Worm (Caenorhabditis elegans) whole organism, L3 larva: ENCODE measurements around the gene sulp-4.

Source experiments
- R02D3.7 ChIP-seq: fragments of 150-350 bp; optimal IDR thresholded peaks from 2 replicates; lab custom pipeline; 2014; ENCODE audit warnings: missing biosample characterization, missing genetic modification characterization
- ZK546.5 ChIP-seq: sonication (generic microtip); optimal IDR thresholded peaks from 2 replicates; lab custom pipeline; 2017; ENCODE audit warnings: missing biosample characterization, missing genetic modification characterization
- aly-2 ChIP-seq: fragments of 150-350 bp; optimal IDR thresholded peaks from 2 replicates; lab custom pipeline; 2014; ENCODE audit warnings: missing biosample characterization, missing genetic modification characterization
- ama-1 ChIP-seq: fragments of 150-350 bp; optimal IDR thresholded peaks from 2 replicates; lab custom pipeline; 2018
- ceh-16 ChIP-seq: sonication (generic microtip); optimal IDR thresholded peaks from 2 replicates; lab custom pipeline; 2017; ENCODE audit warnings: missing biosample characterization, missing genetic modification characterization
- ceh-82 ChIP-seq: fragments of 150-350 bp; optimal IDR thresholded peaks from 2 replicates; lab custom pipeline; 2014; ENCODE audit warnings: missing biosample characterization, missing genetic modification characterization
- ceh-9 ChIP-seq: sonication (generic microtip); optimal IDR thresholded peaks from 2 replicates; lab custom pipeline; 2018; ENCODE audit warnings: missing biosample characterization, missing genetic modification characterization
- daf-12 ChIP-seq: fragments of 150-350 bp; optimal IDR thresholded peaks from 2 replicates; lab custom pipeline; 2014; ENCODE audit warnings: missing biosample characterization, missing genetic modification reagents, missing genetic modification characterization
- egl-27 ChIP-seq: sonication (generic microtip); optimal IDR thresholded peaks from 4 replicates; lab custom pipeline; 2017; ENCODE audit warnings: missing biosample characterization, missing genetic modification reagents, missing genetic modification characterization
- egl-5 ChIP-seq: fragments of 150-350 bp; optimal IDR thresholded peaks from 2 replicates; lab custom pipeline; 2017; ENCODE audit warnings: missing biosample characterization, missing genetic modification reagents, missing genetic modification characterization, inconsistent platforms
- elt-1 ChIP-seq: fragments of 150-350 bp; optimal IDR thresholded peaks from 2 replicates; lab custom pipeline; 2014; ENCODE audit warnings: missing biosample characterization, missing genetic modification characterization
- elt-2 ChIP-seq: sonication (generic microtip); optimal IDR thresholded peaks from 2 replicates; lab custom pipeline; 2016; ENCODE audit warnings: missing genetic modification reagents, mild to moderate bottlenecking, missing genetic modification characterization, missing compliant biosample characterization
- eor-1 ChIP-seq, 2 experiments: fragments of 150-350 bp; optimal IDR thresholded peaks; 2 replicates each; lab custom pipeline; 2014 to 2018; ENCODE audit warnings: missing biosample characterization in 2 of 2, missing genetic modification characterization in 2 of 2
- fkh-10 ChIP-seq: sonication (generic microtip); optimal IDR thresholded peaks from 2 replicates; lab custom pipeline; 2017; ENCODE audit warnings: missing biosample characterization, missing genetic modification reagents, missing genetic modification characterization
- fkh-2 ChIP-seq: fragments of 150-350 bp; optimal IDR thresholded peaks from 2 replicates; lab custom pipeline; 2014; ENCODE audit warnings: missing biosample characterization, missing genetic modification reagents, missing genetic modification characterization
- fos-1 ChIP-seq: fragments of 150-350 bp; optimal IDR thresholded peaks from 2 replicates; lab custom pipeline; 2014; ENCODE audit warnings: missing biosample characterization, missing genetic modification characterization
- hmg-11 ChIP-seq: sonication (generic microtip); optimal IDR thresholded peaks from 2 replicates; lab custom pipeline; 2016; ENCODE audit warnings: missing genetic modification characterization, missing compliant biosample characterization
- jun-1 ChIP-seq: fragments of 150-350 bp; optimal IDR thresholded peaks from 2 replicates; lab custom pipeline; 2014; ENCODE audit warnings: missing biosample characterization, missing genetic modification reagents, missing genetic modification characterization
- lin-15B ChIP-seq: fragments of 150-350 bp; optimal IDR thresholded peaks from 2 replicates; lab custom pipeline; 2014; ENCODE audit warnings: missing biosample characterization, missing genetic modification characterization
- lin-39 ChIP-seq: fragments of 150-350 bp; optimal IDR thresholded peaks from 2 replicates; lab custom pipeline; 2018; ENCODE audit warnings: missing biosample characterization, missing genetic modification reagents, missing genetic modification characterization
- lsy-12 ChIP-seq: sonication (generic microtip); optimal IDR thresholded peaks from 2 replicates; lab custom pipeline; 2016; ENCODE audit warnings: mild to moderate bottlenecking, missing genetic modification characterization, missing compliant biosample characterization
- mml-1 ChIP-seq: fragments of 150-350 bp; sonication (generic microtip); optimal IDR thresholded peaks from 3 replicates; lab custom pipeline; 2014; ENCODE audit warnings: missing biosample characterization, missing genetic modification characterization
- nfya-1 ChIP-seq: sonication (generic microtip); optimal IDR thresholded peaks from 2 replicates; lab custom pipeline; 2017; ENCODE audit warnings: missing genetic modification characterization, mild to moderate bottlenecking, missing compliant biosample characterization, antibody characterized with exemption, moderate library complexity; ENCODE audit not compliant: insufficient read depth
- nhr-11 ChIP-seq: fragments of 150-350 bp; optimal IDR thresholded peaks from 2 replicates; lab custom pipeline; 2014; ENCODE audit warnings: missing biosample characterization, missing genetic modification characterization
- nhr-12 ChIP-seq: fragments of 150-350 bp; optimal IDR thresholded peaks from 2 replicates; lab custom pipeline; 2014; ENCODE audit warnings: missing biosample characterization, missing genetic modification characterization
- nhr-23 ChIP-seq: fragments of 150-350 bp; optimal IDR thresholded peaks from 2 replicates; lab custom pipeline; 2014; ENCODE audit warnings: missing biosample characterization, missing genetic modification reagents, missing genetic modification characterization
- nhr-237 ChIP-seq: fragments of 150-350 bp; optimal IDR thresholded peaks from 2 replicates; lab custom pipeline; 2014; ENCODE audit warnings: missing biosample characterization, missing genetic modification characterization
- nhr-25 ChIP-seq: sonication (generic microtip); optimal IDR thresholded peaks from 2 replicates; lab custom pipeline; 2017; ENCODE audit warnings: missing biosample characterization, missing genetic modification characterization
- nhr-28 ChIP-seq: fragments of 150-350 bp; optimal IDR thresholded peaks from 2 replicates; lab custom pipeline; 2014; ENCODE audit warnings: missing biosample characterization, missing genetic modification characterization
- nhr-43 ChIP-seq: sonication (generic microtip); optimal IDR thresholded peaks from 2 replicates; lab custom pipeline; 2016; ENCODE audit warnings: mild to moderate bottlenecking, missing genetic modification characterization, missing compliant biosample characterization; ENCODE audit not compliant: poor library complexity, severe bottlenecking
- nhr-76 ChIP-seq: fragments of 150-350 bp; sonication (generic microtip); optimal IDR thresholded peaks from 5 replicates; lab custom pipeline; 2014; ENCODE audit warnings: missing biosample characterization, missing genetic modification characterization
- pha-4 ChIP-seq: fragments of 150-350 bp; optimal IDR thresholded peaks from 2 replicates; lab custom pipeline; 2014; ENCODE audit warnings: missing biosample characterization, missing genetic modification reagents, missing genetic modification characterization
- pqm-1 ChIP-seq: fragments of 150-350 bp; optimal IDR thresholded peaks from 2 replicates; lab custom pipeline; 2017; ENCODE audit warnings: missing biosample characterization, missing genetic modification characterization, inconsistent platforms
- snpc-4 ChIP-seq: fragments of 150-350 bp; optimal IDR thresholded peaks from 2 replicates; lab custom pipeline; 2014; ENCODE audit warnings: missing biosample characterization, missing genetic modification characterization
- tbx-2 ChIP-seq: sonication (generic microtip); optimal IDR thresholded peaks from 2 replicates; lab custom pipeline; 2016; ENCODE audit warnings: mild to moderate bottlenecking, missing genetic modification characterization, missing compliant biosample characterization
- unc-39 ChIP-seq: sonication (generic microtip); optimal IDR thresholded peaks from 4 replicates; lab custom pipeline; 2017; ENCODE audit warnings: missing biosample characterization, missing genetic modification characterization
- unc-62 ChIP-seq: fragments of 150-350 bp; sonication (generic microtip); optimal IDR thresholded peaks from 4 replicates; lab custom pipeline; 2014; ENCODE audit warnings: missing biosample characterization, missing genetic modification reagents, missing genetic modification characterization
- ztf-11 ChIP-seq: fragments of 150-350 bp; optimal IDR thresholded peaks from 2 replicates; lab custom pipeline; 2014; ENCODE audit warnings: missing biosample characterization, missing genetic modification characterization

The sulp-4 gene

DNA sequence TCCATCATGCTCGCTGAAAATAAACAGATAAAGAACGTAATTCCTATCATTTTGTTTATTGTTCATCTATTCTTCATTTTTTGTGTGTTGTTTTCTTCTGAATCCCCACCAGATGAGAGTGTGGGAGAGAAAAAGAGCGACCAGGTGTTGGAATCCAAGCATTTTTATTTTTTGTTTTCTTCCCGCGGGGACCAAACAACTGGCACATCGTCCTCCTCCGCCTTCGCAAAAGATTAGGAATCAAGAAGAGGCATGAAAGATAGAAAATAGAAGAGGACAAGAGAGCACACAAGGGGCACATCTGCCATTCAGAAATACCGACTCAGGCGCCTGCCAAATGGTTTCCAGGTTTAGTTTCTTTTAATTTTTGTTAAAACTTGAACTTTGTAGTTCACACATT, 39.1 kb upstream of the sulp-4 start, which contains the start of gene R13H4.2:
Gene R13H4.2, plus strand, starts transcription at position 319 of the 400 bp plus-strand sequence.
- TF ChIP-seq egl-5 (tag; lab: Kevin White, UChicago) (no peak), eor-1 (tag; optimal IDR thresholded peaks at IDR 0.05; lab: Kevin White, UChicago) (no peak), nhr-237 (tag; lab: Kevin White, UChicago) (no peak), nhr-76 (tag; lab: Kevin White, UChicago) (no peak), tbx-2 (tag; lab: Kevin White, UChicago) (no peak), daf-12 (tag; lab: Kevin White, UChicago) (no peak), ZK546.5 (no peak), nhr-43 (tag; lab: Kevin White, UChicago) (no peak), ceh-9 (tag; lab: Kevin White, UChicago) (no peak), ceh-82 (tag; lab: Kevin White, UChicago) (no peak), nhr-28 (tag; lab: Kevin White, UChicago) (no peak)

DNA sequence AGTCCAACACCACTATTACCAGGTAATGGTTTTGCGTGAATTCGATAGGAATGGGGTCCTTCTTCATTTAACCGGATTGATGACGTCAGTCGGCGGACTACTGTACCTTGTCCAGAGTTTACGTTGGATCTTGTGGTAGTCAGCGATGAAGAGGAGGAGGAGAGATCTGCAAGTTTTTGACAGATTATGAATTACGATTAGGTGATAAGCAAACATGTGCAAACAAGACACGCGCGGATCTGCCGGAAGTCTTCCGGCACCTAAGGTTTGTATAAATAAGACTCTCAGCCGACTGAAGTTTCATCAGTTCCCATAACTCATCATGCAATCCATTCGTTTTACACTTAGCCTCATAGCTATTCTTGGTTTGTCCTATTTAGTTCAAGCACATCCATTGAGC, 35.9 kb upstream of the sulp-4 start, which contains the start of gene idpb-5:
Gene idpb-5, plus strand, starts transcription at position 301 of the 400 bp plus-strand sequence.
- no peak for TF ChIP-seq fkh-10 (GFP tag; lab: Kevin White, UChicago)
- TF ChIP-seq lin-15B (tag; lab: Kevin White, UChicago) = no peak

DNA sequence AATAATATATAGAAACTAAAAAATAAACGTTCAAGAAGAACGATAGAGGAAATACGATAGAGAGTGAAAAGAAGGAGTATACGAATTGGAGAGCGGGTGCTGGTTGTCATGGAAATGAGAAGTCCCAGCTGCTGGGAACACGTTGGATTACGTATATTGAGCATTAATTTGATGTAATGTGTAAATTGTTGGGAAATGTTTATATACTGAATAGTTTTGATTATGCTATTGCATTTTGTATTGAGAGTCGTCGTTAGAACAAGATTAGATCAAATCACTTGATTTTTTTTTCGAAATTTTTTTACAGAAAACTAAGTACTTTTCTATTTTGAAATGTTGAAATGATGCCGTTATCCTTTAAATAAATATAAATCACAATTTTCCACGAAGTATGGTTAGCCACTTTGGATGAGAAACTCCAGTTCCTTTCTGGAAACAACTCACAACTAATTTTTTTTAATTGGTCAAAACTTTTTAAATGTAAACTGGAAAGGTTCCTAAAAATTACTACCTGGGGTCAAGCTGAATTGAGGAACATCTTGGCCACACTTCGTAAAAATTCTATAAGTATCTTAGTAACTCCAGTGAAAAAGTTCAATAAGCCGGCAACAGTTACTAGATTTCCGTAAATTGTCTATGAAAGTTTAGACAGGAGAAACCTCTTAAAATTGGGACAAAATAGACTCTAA, 31.3 kb upstream of the sulp-4 start, which contains the start of gene nphp-4:
Gene nphp-4, minus strand, starts transcription at position 51 of the 689 bp plus-strand sequence.
- TF ChIP-seq nhr-237 (tag; lab: Kevin White, UChicago) = no peak
- TF ChIP-seq pqm-1 = no peak
- no peak for TF ChIP-seq eor-1 (tag; optimal IDR thresholded peaks at IDR 0.05; lab: Kevin White, UChicago)
- TF ChIP-seq ZK546.5 = no peak
- no peak for TF ChIP-seq nhr-28 (tag; lab: Kevin White, UChicago)
- TF ChIP-seq fkh-2 (tag; lab: Kevin White, UChicago) = no peak
- TF ChIP-seq ztf-11 (tag; lab: Kevin White, UChicago) = no peak

DNA sequence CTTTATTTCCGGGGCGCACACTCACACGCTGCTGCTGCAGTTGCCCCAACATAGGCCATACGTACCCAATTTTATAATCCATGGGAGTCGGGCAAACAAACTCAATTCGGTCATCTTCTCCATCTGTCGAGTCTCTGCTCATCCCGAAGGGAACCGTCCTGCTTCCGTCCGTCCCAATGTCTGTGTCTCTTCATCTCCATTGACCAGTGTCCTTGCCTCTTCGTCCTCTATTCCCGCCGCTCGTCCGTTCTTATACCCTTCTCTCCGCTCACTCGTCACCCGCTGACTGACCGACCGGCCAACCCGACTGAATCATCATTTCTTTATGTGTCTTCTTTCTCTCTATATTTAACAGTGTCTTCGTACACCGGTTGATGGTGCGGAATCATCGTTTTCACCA, 30.3 kb upstream of the sulp-4 start:
- TF ChIP-seq lin-15B (tag; lab: Kevin White, UChicago) (no peak), elt-1 (tag; lab: Kevin White, UChicago) (no peak), ceh-16 (tag; lab: Kevin White, UChicago) (no peak), nfya-1 (peak; percentile 42), ZK546.5 (no peak), ceh-82 (tag; lab: Kevin White, UChicago) (no peak), pha-4 (tag; lab: Kevin White, UChicago) (peak; percentile 40), hmg-11 (peak; percentile 62), aly-2 (tag; lab: Kevin White, UChicago) (no peak), unc-62 (no peak), lin-39 (peak; percentile 42), snpc-4 (peak; percentile 37), nhr-43 (tag; lab: Kevin White, UChicago) (no peak), nhr-25 (peak; percentile 59), R02D3.7 (tag; lab: Kevin White, UChicago) (no peak), unc-39 (tag; lab: Kevin White, UChicago) (no peak), eor-1 (tag; optimal IDR thresholded peaks at IDR 0.05; lab: Kevin White, UChicago) (no peak), nhr-11 (tag; lab: Kevin White, UChicago) (no peak), nhr-23 (tag; lab: Kevin White, UChicago) (peak; percentile 28), jun-1 (peak; percentile 8), ama-1 (lab: Kevin White, UChicago) (no peak), lsy-12 (tag; lab: Kevin White, UChicago) (no peak), nhr-76 (tag; lab: Kevin White, UChicago) (no peak), egl-27 (tag; lab: Kevin White, UChicago) (no peak), tbx-2 (tag; lab: Kevin White, UChicago) (peak; percentile 4), mml-1 (tag; lab: Kevin White, UChicago) (no peak), elt-2 (peak; percentile 8), nhr-28 (tag; lab: Kevin White, UChicago) (no peak), fos-1 (peak; percentile 43), fkh-10 (GFP tag; lab: Kevin White, UChicago) (no peak), daf-12 (tag; lab: Kevin White, UChicago) (no peak), nhr-12 (tag; lab: Kevin White, UChicago) (no peak)
